Fruit fly (Drosophila melanogaster) whole organism, wandering third instar larva: ENCODE results near the gene lush.
A peak's percentile ranks its signal among the peaks of the same experiment; 100 is the strongest.

ENCODE experiments used
- Abd-B ChIP-seq: fragments of >200 bp; optimal IDR thresholded peaks from 2 replicates; lab custom pipeline; 2017; ENCODE audit warnings: missing biosample characterization, missing genetic modification characterization
- CG32264 ChIP-seq: fragments of 200-800 bp; sonication (Bioruptor generic); optimal IDR thresholded peaks from 2 replicates; lab custom pipeline; 2016; ENCODE audit warnings: missing biosample characterization, missing genetic modification characterization
- CG9705 ChIP-seq: fragments of 200-800 bp; sonication (Bioruptor generic); optimal IDR thresholded peaks from 2 replicates; lab custom pipeline; 2018; ENCODE audit warnings: missing biosample characterization, mild to moderate bottlenecking, missing genetic modification characterization
- CrebA ChIP-seq: fragments of 200-800 bp; sonication (Bioruptor generic); optimal IDR thresholded peaks from 2 replicates; lab custom pipeline; 2016; ENCODE audit warnings: missing biosample characterization, mild to moderate bottlenecking, missing genetic modification characterization, borderline replicate concordance
- Dfd ChIP-seq: fragments of >200 bp; optimal IDR thresholded peaks from 2 replicates; lab custom pipeline; 2017; ENCODE audit warnings: missing biosample characterization, missing genetic modification characterization
- Dif ChIP-seq: fragments of 200-275, 200-300 bp; sonication (Bioruptor generic); optimal IDR thresholded peaks from 2 replicates; lab custom pipeline; 2018; ENCODE audit warnings: missing biosample characterization, missing genetic modification characterization; ENCODE audit not compliant: partially characterized antibody
- GATAd ChIP-seq: sonication (Bioruptor generic); optimal IDR thresholded peaks from 2 replicates; lab custom pipeline; 2016; ENCODE audit warnings: missing biosample characterization, missing genetic modification characterization
- HLH106 ChIP-seq: fragments of 200-800 bp; optimal IDR thresholded peaks from 3 replicates; lab custom pipeline; 2019; ENCODE audit warnings: missing biosample characterization, mild to moderate bottlenecking, missing genetic modification characterization, moderate library complexity
- Hnf4 ChIP-seq: fragments of 200-800 bp; sonication (Bioruptor generic); optimal IDR thresholded peaks from 2 replicates; lab custom pipeline; 2016; ENCODE audit warnings: missing biosample characterization, mild to moderate bottlenecking, missing genetic modification characterization
- Hr78 ChIP-seq: fragments of >200 bp; optimal IDR thresholded peaks from 2 replicates; lab custom pipeline; 2017; ENCODE audit warnings: missing biosample characterization, missing genetic modification characterization
- Hr83 ChIP-seq: fragments of 200-300 bp; sonication (Bioruptor generic); optimal IDR thresholded peaks from 2 replicates; lab custom pipeline; 2016; ENCODE audit warnings: missing biosample characterization, mild to moderate bottlenecking, missing genetic modification characterization, moderate library complexity; ENCODE audit not compliant: poor library complexity, severe bottlenecking
- Jra ChIP-seq: sonication (Bioruptor generic); optimal IDR thresholded peaks from 2 replicates; lab custom pipeline; 2016; ENCODE audit warnings: missing biosample characterization, missing genetic modification characterization
- Mio ChIP-seq: sonication (Bioruptor generic); optimal IDR thresholded peaks from 2 replicates; lab custom pipeline; 2016; ENCODE audit warnings: missing biosample characterization, missing genetic modification characterization
- Myc ChIP-seq: fragments of >200 bp; optimal IDR thresholded peaks from 2 replicates; lab custom pipeline; 2017
- N ChIP-seq: fragments of >200 bp; optimal IDR thresholded peaks from 2 replicates; lab custom pipeline; 2018; ENCODE audit warnings: missing biosample characterization, missing external identifiers, missing genetic modification characterization
- OdsH ChIP-seq: fragments of 200-800 bp; sonication (Bioruptor generic); optimal IDR thresholded peaks from 2 replicates; lab custom pipeline; 2016; ENCODE audit warnings: missing biosample characterization, mild to moderate bottlenecking, missing genetic modification characterization
- Rel ChIP-seq, 2 experiments: fragments of 200-800 bp; sonication (Bioruptor generic) in 1 of 2; optimal IDR thresholded peaks; 2 replicates in 1 of 2; 3 replicates in 1 of 2; lab custom pipeline; 2016 to 2019; ENCODE audit warnings: mild to moderate bottlenecking in 2 of 2, missing biosample characterization in 2 of 2, missing genetic modification characterization in 2 of 2, moderate library complexity in 1 of 2
- Sp1 ChIP-seq: fragments of 200-800 bp; sonication (Bioruptor generic); optimal IDR thresholded peaks from 3 replicates; lab custom pipeline; 2019; ENCODE audit warnings: missing biosample characterization, mild to moderate bottlenecking, missing genetic modification characterization, moderate library complexity
- Vsx2 ChIP-seq: fragments of 200-300, 225-300 bp; sonication (Bioruptor generic); optimal IDR thresholded peaks from 2 replicates; lab custom pipeline; 2018; ENCODE audit warnings: missing biosample characterization, missing genetic modification characterization; ENCODE audit not compliant: partially characterized antibody
- br ChIP-seq: fragments of 200-800 bp; sonication (Bioruptor generic); optimal IDR thresholded peaks from 2 replicates; lab custom pipeline; 2016; ENCODE audit warnings: missing biosample characterization, missing genetic modification characterization
- brk ChIP-seq: fragments of 200-800 bp; sonication (Bioruptor generic); optimal IDR thresholded peaks from 2 replicates; lab custom pipeline; 2016; ENCODE audit warnings: missing biosample characterization, mild to moderate bottlenecking, missing genetic modification characterization
- dl ChIP-seq, 2 experiments: fragments of 175-275, 200-275 bp in 1 of 2; fragments of 200-275 bp in 1 of 2; sonication (Bioruptor generic); optimal IDR thresholded peaks; lab custom pipeline; 2018; ENCODE audit warnings: mild to moderate bottlenecking in 2 of 2, missing biosample characterization in 2 of 2, missing genetic modification characterization in 2 of 2, moderate library complexity in 2 of 2; ENCODE audit not compliant: partially characterized antibody in 2 of 2, insufficient read depth in 1 of 2
- dmrt93B ChIP-seq: fragments of 200-800 bp; sonication (Bioruptor generic); optimal IDR thresholded peaks from 2 replicates; lab custom pipeline; 2018; ENCODE audit warnings: missing biosample characterization, mild to moderate bottlenecking, missing genetic modification characterization
- dsf ChIP-seq: sonication (Bioruptor generic); optimal IDR thresholded peaks from 2 replicates; lab custom pipeline; 2016; ENCODE audit warnings: missing biosample characterization, missing genetic modification characterization, borderline replicate concordance
- ey ChIP-seq: fragments of 200-800 bp; sonication (Bioruptor generic); optimal IDR thresholded peaks from 2 replicates; lab custom pipeline; 2016; ENCODE audit warnings: missing biosample characterization, missing genetic modification characterization
- foxo ChIP-seq, 2 experiments: fragments of 200-800 bp; sonication (Bioruptor generic); optimal IDR thresholded peaks; 2 replicates in 1 of 2; 3 replicates in 1 of 2; lab custom pipeline; 2016 to 2017; ENCODE audit warnings: missing biosample characterization in 2 of 2, missing genetic modification characterization in 2 of 2
- fru ChIP-seq: fragments of 200-800 bp; sonication (Bioruptor generic); optimal IDR thresholded peaks from 3 replicates; lab custom pipeline; 2016; ENCODE audit warnings: missing biosample characterization, mild to moderate bottlenecking, missing genetic modification characterization
- h ChIP-seq: fragments of 200-800 bp; sonication (Bioruptor generic); optimal IDR thresholded peaks from 3 replicates; lab custom pipeline; 2016; ENCODE audit warnings: missing biosample characterization, mild to moderate bottlenecking, missing genetic modification characterization
- jim ChIP-seq: fragments of 175-275, 200-325 bp; sonication (Bioruptor generic); optimal IDR thresholded peaks from 2 replicates; lab custom pipeline; 2016; ENCODE audit warnings: missing biosample characterization, mild to moderate bottlenecking, missing genetic modification characterization
- lola ChIP-seq: fragments of >200 bp; optimal IDR thresholded peaks from 2 replicates; lab custom pipeline; 2017; ENCODE audit warnings: missing biosample characterization, missing genetic modification characterization
- pan ChIP-seq: fragments of >200 bp; optimal IDR thresholded peaks from 2 replicates; lab custom pipeline; 2017
- psq ChIP-seq: fragments of 200-800 bp; sonication (Bioruptor generic); optimal IDR thresholded peaks from 3 replicates; lab custom pipeline; 2017; ENCODE audit warnings: missing biosample characterization, mild to moderate bottlenecking, missing genetic modification characterization, moderate library complexity
- rgr ChIP-seq: fragments of 200-800 bp; sonication (Bioruptor generic); optimal IDR thresholded peaks from 3 replicates; lab custom pipeline; 2016; ENCODE audit warnings: missing biosample characterization, mild to moderate bottlenecking, missing genetic modification characterization
- sage ChIP-seq: fragments of 200-800 bp; sonication (Bioruptor generic); optimal IDR thresholded peaks from 2 replicates; lab custom pipeline; 2016; ENCODE audit warnings: missing biosample characterization, mild to moderate bottlenecking, missing genetic modification characterization
- sv ChIP-seq: fragments of 200-800 bp; sonication (Bioruptor generic); optimal IDR thresholded peaks from 3 replicates; lab custom pipeline; 2016; ENCODE audit warnings: missing biosample characterization, missing genetic modification characterization
- tai ChIP-seq: sonication (Bioruptor generic); optimal IDR thresholded peaks from 2 replicates; lab custom pipeline; 2016; ENCODE audit warnings: missing biosample characterization, missing genetic modification characterization
- usp ChIP-seq: fragments of >200 bp; optimal IDR thresholded peaks from 2 replicates; lab custom pipeline; 2017; ENCODE audit warnings: missing biosample characterization, missing genetic modification characterization
- woc ChIP-seq: sonication (Bioruptor generic); optimal IDR thresholded peaks from 2 replicates; lab custom pipeline; 2016; ENCODE audit warnings: missing biosample characterization, mild to moderate bottlenecking, missing genetic modification characterization

The lush gene

dm6 chr3L:19632766-19633632, 27.1 kb upstream of the lush start (continued):
- peak; percentile 71 for TF ChIP-seq HLH106 (tag; lab: Kevin White, UChicago)
- no peak for TF ChIP-seq Dfd (GFP tag; lab: Kevin White, UChicago)
- peak in 1 of 2 experiments; percentile 61 for TF ChIP-seq foxo (GFP tag; optimal IDR thresholded peaks at IDR 0.05; lab: Kevin White, UChicago)
- TF ChIP-seq Hnf4 (GFP tag; lab: Kevin White, UChicago): peak; percentile 46
- no peak for TF ChIP-seq Jra
- peak; percentile 89 for TF ChIP-seq Dif
- TF ChIP-seq rgr (GFP tag; lab: Kevin White, UChicago): peak; percentile 73
- TF ChIP-seq h (GFP tag; lab: Kevin White, UChicago): peak; percentile 83
- TF ChIP-seq OdsH: peak; percentile 65
- TF ChIP-seq CrebA (GFP tag; lab: Kevin White, UChicago): peak; percentile 51
- TF ChIP-seq GATAd (GFP tag; lab: Kevin White, UChicago): peak; percentile 68

- TF ChIP-seq Abd-B (GFP tag; lab: Kevin White, UChicago) (no peak), dl (GFP tag; optimal IDR thresholded peaks at IDR 0.05; lab: Kevin White, UChicago; ENCODE audit: insufficient read depth in 1 of 2, partially characterized antibody in 2 of 2) (no peak), Sp1 (GFP tag; lab: Kevin White, UChicago) (no peak), Rel (GFP tag; optimal IDR thresholded peaks at IDR 0.05; lab: Kevin White, UChicago) (no peak), Rel (tag; optimal IDR thresholded peaks at IDR 0.05; lab: Kevin White, UChicago) (peak; percentile 81), Myc (lab: Kevin White, UChicago) (no peak)
- TF ChIP-seq, all 38 proteins: peak for 1
These were observed 26.0 kb upstream of the lush start for dm6 chr3L:19631867-19632266.

dm6 chr3L:19630701-19631100, 24.8 kb upstream of the lush start:
- no peak for TF ChIP-seq Sp1 (GFP tag; lab: Kevin White, UChicago)
- TF ChIP-seq foxo (GFP tag; optimal IDR thresholded peaks at IDR 0.05; lab: Kevin White, UChicago): peak in 1 of 2 experiments; percentile 48
- peak; percentile 41 for TF ChIP-seq psq (GFP tag; lab: Kevin White, UChicago)
- no peak for TF ChIP-seq Dfd (GFP tag; lab: Kevin White, UChicago)
- TF ChIP-seq dmrt93B: no peak
- no peak for TF ChIP-seq Vsx2 (GFP tag; lab: Kevin White, UChicago)
- no peak for TF ChIP-seq Mio (GFP tag; lab: Kevin White, UChicago)
- no peak for TF ChIP-seq sv (GFP tag; lab: Kevin White, UChicago)
- TF ChIP-seq Hr78: no peak
- TF ChIP-seq HLH106 (tag; lab: Kevin White, UChicago): no peak
- TF ChIP-seq pan (lab: Kevin White, UChicago): no peak
- peak; percentile 31 for TF ChIP-seq ey (GFP tag; lab: Kevin White, UChicago)
- TF ChIP-seq CG9705 (GFP tag; lab: Kevin White, UChicago): peak; percentile 36
- no peak for TF ChIP-seq dsf (GFP tag; lab: Kevin White, UChicago)
- no peak for TF ChIP-seq woc
- TF ChIP-seq Rel (GFP tag; optimal IDR thresholded peaks at IDR 0.05; lab: Kevin White, UChicago): no peak
- TF ChIP-seq Rel (tag; optimal IDR thresholded peaks at IDR 0.05; lab: Kevin White, UChicago): peak; percentile 51
- peak; percentile 55 for TF ChIP-seq rgr (GFP tag; lab: Kevin White, UChicago)
- peak; percentile 47 for TF ChIP-seq OdsH
- peak; percentile 64 for TF ChIP-seq Jra
- TF ChIP-seq h (GFP tag; lab: Kevin White, UChicago): peak; percentile 81
- no peak for TF ChIP-seq jim (GFP tag; lab: Kevin White, UChicago)
- no peak for TF ChIP-seq Myc (lab: Kevin White, UChicago)
- peak; percentile 89 for TF ChIP-seq Hr83
- no peak for TF ChIP-seq CrebA (GFP tag; lab: Kevin White, UChicago)
- no peak for TF ChIP-seq Dif
- no peak for TF ChIP-seq N
- no peak for TF ChIP-seq lola
- TF ChIP-seq dl (GFP tag; optimal IDR thresholded peaks at IDR 0.05; lab: Kevin White, UChicago; ENCODE audit: insufficient read depth in 1 of 2, partially characterized antibody in 2 of 2): no peak
- TF ChIP-seq Hnf4 (GFP tag; lab: Kevin White, UChicago): no peak
- no peak for TF ChIP-seq Abd-B (GFP tag; lab: Kevin White, UChicago)
- TF ChIP-seq CG32264: peak; percentile 42
- TF ChIP-seq tai (GFP tag; lab: Kevin White, UChicago): no peak
- no peak for TF ChIP-seq usp (GFP tag; lab: Kevin White, UChicago)
- peak; percentile 45 for TF ChIP-seq fru (GFP tag; lab: Kevin White, UChicago)
- peak; percentile 60 for TF ChIP-seq br (GFP tag; lab: Kevin White, UChicago)
- no peak for TF ChIP-seq GATAd (GFP tag; lab: Kevin White, UChicago)
- TF ChIP-seq brk (GFP tag; lab: Kevin White, UChicago): no peak
- peak; percentile 23 for TF ChIP-seq sage (GFP tag; lab: Kevin White, UChicago)
- TF ChIP-seq, all 38 proteins: peak for 14
